Fruit fly (Drosophila melanogaster) whole organism, embryonic: Measurements from ENCODE around the gene Miox.
A peak's percentile ranks its signal among the peaks of the same experiment; 100 is the strongest.

Experiments
- CG10462 ChIP-seq: fragments of 200-800 bp; sonication (Bioruptor generic); optimal IDR thresholded peaks from 2 replicates; lab custom pipeline; 2016; ENCODE audit warnings: missing biosample characterization, missing genetic modification characterization
- CG11247 ChIP-seq: fragments of 200-800 bp; sonication (Bioruptor generic); IDR thresholded peaks from 2 replicates; pipeline ENCODE4 v1.3.6; 2022; ENCODE audit warnings: missing biosample characterization, missing genetic modification characterization
- CG11696 ChIP-seq: fragments of 200-800 bp; sonication (Bioruptor generic); IDR thresholded peaks from 2 replicates; pipeline ENCODE4 v1.3.6; 2022; ENCODE audit warnings: missing biosample characterization, missing genetic modification characterization
- CG12155 ChIP-seq: fragments of 200-800 bp; sonication (Bioruptor generic); optimal IDR thresholded peaks from 3 replicates; lab custom pipeline; 2016; ENCODE audit warnings: missing biosample characterization, missing genetic modification characterization
- CG12219 ChIP-seq: fragments of 200-800 bp; sonication (Bioruptor generic); optimal IDR thresholded peaks from 3 replicates; lab custom pipeline; 2018; ENCODE audit warnings: missing biosample characterization, mild to moderate bottlenecking, missing genetic modification characterization
- CG1233 ChIP-seq: fragments of 200-800 bp; sonication (Bioruptor generic); optimal IDR thresholded peaks from 4 replicates; lab custom pipeline; 2018; ENCODE audit warnings: missing biosample characterization, mild to moderate bottlenecking, missing genetic modification characterization
- CG13424 ChIP-seq: fragments of 200-800 bp; sonication (Bioruptor generic); optimal IDR thresholded peaks from 2 replicates; lab custom pipeline; 2019; ENCODE audit warnings: missing biosample characterization, mild to moderate bottlenecking, missing genetic modification characterization, moderate library complexity
- CG13894 ChIP-seq: fragments of 200-800 bp; sonication (Bioruptor generic); optimal IDR thresholded peaks from 3 replicates; lab custom pipeline; 2018; ENCODE audit warnings: missing biosample characterization, mild to moderate bottlenecking, missing genetic modification characterization, moderate library complexity
- CG15011 ChIP-seq: fragments of 200-800 bp; sonication (Bioruptor generic); optimal IDR thresholded peaks from 3 replicates; lab custom pipeline; 2018; ENCODE audit warnings: missing biosample characterization, mild to moderate bottlenecking, missing genetic modification characterization
- CG1647 ChIP-seq: fragments of 200-800 bp; sonication (Bioruptor generic); optimal IDR thresholded peaks from 3 replicates; lab custom pipeline; 2016; ENCODE audit warnings: missing biosample characterization, missing genetic modification characterization
- CG18262 ChIP-seq: fragments of 200-800 bp; optimal IDR thresholded peaks from 3 replicates; lab custom pipeline; 2019; ENCODE audit warnings: missing biosample characterization, mild to moderate bottlenecking, missing genetic modification characterization, moderate library complexity
- CG18619 ChIP-seq: fragments of 200-800 bp; sonication (Bioruptor generic); optimal IDR thresholded peaks from 3 replicates; lab custom pipeline; 2017; ENCODE audit warnings: missing biosample characterization, mild to moderate bottlenecking, missing genetic modification characterization
- CG2202 ChIP-seq: fragments of 200-800 bp; sonication (Bioruptor generic); optimal IDR thresholded peaks from 2 replicates; lab custom pipeline; 2018; ENCODE audit warnings: missing biosample characterization, mild to moderate bottlenecking, missing genetic modification characterization
- CG31224 ChIP-seq: fragments of 200-800 bp; sonication (Bioruptor generic); IDR thresholded peaks from 2 replicates; pipeline ENCODE4 v1.3.6; 2022; ENCODE audit warnings: missing biosample characterization, missing genetic modification characterization
- CG33557 ChIP-seq: fragments of 200-800 bp; sonication (Bioruptor generic); optimal IDR thresholded peaks from 2 replicates; lab custom pipeline; 2019; ENCODE audit warnings: missing biosample characterization, mild to moderate bottlenecking, missing genetic modification characterization, moderate library complexity
- CG3995 ChIP-seq: fragments of 200-800 bp; sonication (Bioruptor generic); optimal IDR thresholded peaks from 3 replicates; lab custom pipeline; 2016; ENCODE audit warnings: missing biosample characterization, missing genetic modification characterization
- CG6254 ChIP-seq: fragments of 200-800 bp; sonication (Bioruptor generic); optimal IDR thresholded peaks from 3 replicates; lab custom pipeline; 2017; ENCODE audit warnings: mild to moderate bottlenecking, missing biosample characterization, missing genetic modification reagents, missing genetic modification characterization
- CG6272 ChIP-seq: fragments of 200-800 bp; sonication (Bioruptor generic); IDR thresholded peaks from 2 replicates; pipeline ENCODE4 v1.3.6; 2022; ENCODE audit warnings: missing biosample characterization, missing genetic modification characterization
- CG6654 ChIP-seq: fragments of 200-800 bp; sonication (Bioruptor generic); optimal IDR thresholded peaks from 2 replicates; lab custom pipeline; 2017; ENCODE audit warnings: missing biosample characterization, mild to moderate bottlenecking, missing genetic modification characterization
- CG7556 ChIP-seq: fragments of 200-800 bp; sonication (Bioruptor generic); optimal IDR thresholded peaks from 2 replicates; lab custom pipeline; 2017; ENCODE audit warnings: missing biosample characterization, mild to moderate bottlenecking, missing genetic modification characterization
- CG9609 ChIP-seq: fragments of 200-800 bp; sonication (Bioruptor generic); optimal IDR thresholded peaks from 3 replicates; lab custom pipeline; 2016; ENCODE audit warnings: missing biosample characterization, missing genetic modification characterization
- D19A ChIP-seq: fragments of 200-800 bp; optimal IDR thresholded peaks from 3 replicates; lab custom pipeline; 2019; ENCODE audit warnings: missing biosample characterization, mild to moderate bottlenecking, missing genetic modification characterization, moderate library complexity
- Fer3 ChIP-seq: fragments of 200-800 bp; sonication (Bioruptor generic); optimal IDR thresholded peaks from 2 replicates; lab custom pipeline; 2018; ENCODE audit warnings: missing biosample characterization, mild to moderate bottlenecking, missing genetic modification characterization, moderate library complexity
- Hand ChIP-seq: fragments of 200-800 bp; sonication (Bioruptor generic); optimal IDR thresholded peaks from 2 replicates; lab custom pipeline; 2017; ENCODE audit warnings: mild to moderate bottlenecking, missing biosample characterization, missing genetic modification reagents, missing genetic modification characterization
- Hr3 ChIP-seq: fragments of 200-800 bp; sonication (Bioruptor generic); optimal IDR thresholded peaks from 3 replicates; lab custom pipeline; 2016; ENCODE audit warnings: missing biosample characterization, missing genetic modification characterization
- Hr39 ChIP-seq: fragments of >200 bp; optimal IDR thresholded peaks from 2 replicates; lab custom pipeline; 2017
- Hr51 ChIP-seq, 2 experiments: fragments of 200-800 bp; sonication (Bioruptor generic); optimal IDR thresholded peaks; 2 replicates in 1 of 2; 3 replicates in 1 of 2; lab custom pipeline; 2016 to 2018; ENCODE audit warnings: missing biosample characterization in 2 of 2, missing genetic modification characterization in 2 of 2, mild to moderate bottlenecking in 1 of 2, moderate library complexity in 1 of 2
- Meics ChIP-seq: fragments of 200-800 bp; sonication (Bioruptor generic); optimal IDR thresholded peaks from 2 replicates; lab custom pipeline; 2017; ENCODE audit warnings: missing biosample characterization, mild to moderate bottlenecking, missing genetic modification characterization
- Mes4 ChIP-seq: fragments of 200-800 bp; sonication (Bioruptor generic); optimal IDR thresholded peaks from 2 replicates; lab custom pipeline; 2016; ENCODE audit warnings: missing biosample characterization, missing genetic modification characterization
- Nf-YB ChIP-seq: fragments of 200-800 bp; sonication (Bioruptor generic); optimal IDR thresholded peaks from 3 replicates; lab custom pipeline; 2019; ENCODE audit warnings: missing biosample characterization, mild to moderate bottlenecking, missing genetic modification characterization, moderate library complexity
- Nf-YC ChIP-seq: fragments of 200-800 bp; optimal IDR thresholded peaks from 3 replicates; lab custom pipeline; 2019; ENCODE audit warnings: missing biosample characterization, mild to moderate bottlenecking, missing genetic modification characterization, moderate library complexity
- Oli ChIP-seq: fragments of 200-800 bp; sonication (Bioruptor generic); optimal IDR thresholded peaks from 2 replicates; lab custom pipeline; 2018; ENCODE audit warnings: missing biosample characterization, mild to moderate bottlenecking, missing genetic modification characterization, moderate library complexity
- PHDP ChIP-seq: fragments of 200-800 bp; sonication (Bioruptor generic); optimal IDR thresholded peaks from 3 replicates; lab custom pipeline; 2018; ENCODE audit warnings: missing biosample characterization, mild to moderate bottlenecking, missing genetic modification characterization, moderate library complexity
- Pdp1 ChIP-seq, 2 experiments: fragments of 200-800 bp; sonication (Bioruptor generic); optimal IDR thresholded peaks; 3 replicates each; lab custom pipeline; 2016; ENCODE audit warnings: missing biosample characterization in 2 of 2, missing genetic modification characterization in 2 of 2, mild to moderate bottlenecking in 1 of 2, moderate library complexity in 1 of 2
- Ravus ChIP-seq: fragments of 200-800 bp; sonication (Bioruptor generic); IDR thresholded peaks from 2 replicates; pipeline ENCODE4 v1.3.6; 2022; ENCODE audit warnings: missing biosample characterization, missing genetic modification characterization
- Rx ChIP-seq: fragments of 200-800 bp; sonication (Bioruptor generic); IDR thresholded peaks from 2 replicates; pipeline ENCODE4 v1.3.6; 2022; ENCODE audit warnings: missing biosample characterization, missing genetic modification characterization
- Spps ChIP-seq: fragments of 200-800 bp; sonication (Bioruptor generic); optimal IDR thresholded peaks from 2 replicates; lab custom pipeline; 2018; ENCODE audit warnings: missing biosample characterization, mild to moderate bottlenecking, missing genetic modification characterization
- dmrt11E ChIP-seq: fragments of 200-800 bp; sonication (Bioruptor generic); optimal IDR thresholded peaks from 3 replicates; lab custom pipeline; 2018; ENCODE audit warnings: missing biosample characterization, mild to moderate bottlenecking, missing genetic modification characterization, moderate library complexity
- dmrt99B ChIP-seq: fragments of 200-800 bp; sonication (Bioruptor generic); optimal IDR thresholded peaks from 2 replicates; lab custom pipeline; 2018; ENCODE audit warnings: missing biosample characterization, mild to moderate bottlenecking, missing genetic modification characterization, moderate library complexity
- en ChIP-seq: fragments of 200-800 bp; sonication (Bioruptor generic); optimal IDR thresholded peaks from 2 replicates; lab custom pipeline; 2016; ENCODE audit warnings: missing biosample characterization, missing genetic modification characterization
- exex ChIP-seq: fragments of 200-800 bp; sonication (Bioruptor generic); optimal IDR thresholded peaks from 4 replicates; lab custom pipeline; 2018; ENCODE audit warnings: missing biosample characterization, mild to moderate bottlenecking, missing genetic modification characterization, moderate library complexity
- gro ChIP-seq: fragments of 200-800 bp; sonication (Bioruptor generic); optimal IDR thresholded peaks from 2 replicates; lab custom pipeline; 2016; ENCODE audit warnings: missing biosample characterization, missing genetic modification characterization
- ind ChIP-seq: fragments of 200-800 bp; sonication (Bioruptor generic); optimal IDR thresholded peaks from 3 replicates; lab custom pipeline; 2016; ENCODE audit warnings: missing biosample characterization, missing genetic modification characterization
- jumu ChIP-seq: fragments of 200-800 bp; sonication (Bioruptor generic); optimal IDR thresholded peaks from 3 replicates; lab custom pipeline; 2016; ENCODE audit warnings: missing biosample characterization, missing genetic modification characterization
- nerfin-1 ChIP-seq: fragments of 200-800 bp; sonication (Bioruptor generic); optimal IDR thresholded peaks from 3 replicates; lab custom pipeline; 2019; ENCODE audit warnings: missing biosample characterization, mild to moderate bottlenecking, missing genetic modification characterization, moderate library complexity
- p53 ChIP-seq: fragments of 200-800 bp; sonication (Bioruptor generic); optimal IDR thresholded peaks from 2 replicates; lab custom pipeline; 2016; ENCODE audit warnings: missing biosample characterization, missing genetic modification characterization
- pfk ChIP-seq: fragments of 200-800 bp; sonication (Bioruptor generic); optimal IDR thresholded peaks from 2 replicates; lab custom pipeline; 2018; ENCODE audit warnings: missing biosample characterization, mild to moderate bottlenecking, missing genetic modification characterization, moderate library complexity
- sisA ChIP-seq: fragments of 200-800 bp; sonication (Bioruptor generic); IDR thresholded peaks from 2 replicates; pipeline ENCODE4 v1.3.6; 2022; ENCODE audit warnings: missing biosample characterization, missing genetic modification characterization
- stc ChIP-seq: fragments of 200-800 bp; sonication (Bioruptor generic); IDR thresholded peaks from 2 replicates; pipeline ENCODE4 v1.3.6; 2022; ENCODE audit warnings: missing biosample characterization, missing genetic modification characterization
- ttk ChIP-seq: fragments of 200-800 bp; sonication (Bioruptor generic); IDR thresholded peaks from 2 replicates; pipeline ENCODE4 v2.1.2; 2022; ENCODE audit warnings: missing biosample characterization, missing genetic modification characterization

Gene Miox

dm6 chr3L:12139232-12139698, 45.5 kb upstream of the Miox start (continued):
- TF ChIP-seq CG9609 (GFP tag; lab: Kevin White, UChicago) (peak; percentile 27), pfk (GFP tag; lab: Kevin White, UChicago) (no peak), Ravus (GFP tag; lab: Robert Waterston, UW) (no peak), Meics (peak; percentile 52), Hr3 (GFP tag; lab: Kevin White, UChicago) (peak; percentile 16), en (GFP tag; lab: Kevin White, UChicago) (peak; percentile 27), Nf-YC (tag; lab: Kevin White, UChicago) (peak; percentile 31), CG6272 (0 out of 2 replicates have a peak, but pooled peaks have one; percentile 36), exex (peak; percentile 25), Hr51 (GFP tag; optimal IDR thresholded peaks at IDR 0.05; lab: Kevin White, UChicago) (peak in 1 of 2 experiments; percentile 60), CG13424 (peak; percentile 62), dmrt99B (peak; percentile 62), CG33557 (GFP tag; lab: Kevin White, UChicago) (peak; percentile 2), CG13894 (tag; lab: Kevin White, UChicago) (no peak), CG18619 (GFP tag; lab: Kevin White, UChicago) (peak; percentile 46), D19A (tag; lab: Kevin White, UChicago) (peak; percentile 17), CG3995 (GFP tag; lab: Kevin White, UChicago) (peak; percentile 22), CG2202 (tag; lab: Kevin White, UChicago) (peak; percentile 3), Hr39 (lab: Kevin White, UChicago) (no peak), CG12219 (peak; percentile 32), CG1233 (GFP tag; lab: Kevin White, UChicago) (peak; percentile 9), CG12155 (GFP tag; lab: Kevin White, UChicago) (peak; percentile 7), sisA (GFP tag; lab: Robert Waterston, UW) (peak; percentile 46; the same call in 1 of the 2 replicates), CG7556 (GFP tag; lab: Kevin White, UChicago) (peak; percentile 43), nerfin-1 (tag; lab: Kevin White, UChicago) (peak; percentile 38), Spps (tag; lab: Kevin White, UChicago) (no peak), stc (GFP tag; lab: Robert Waterston, UW) (peak; percentile 14; the same call in 1 of the 2 replicates), Rx (GFP tag; lab: Robert Waterston, UW) (no peak), CG11696 (GFP tag; lab: Robert Waterston, UW) (no peak), dmrt11E (tag; lab: Kevin White, UChicago) (no peak), Oli (tag; lab: Kevin White, UChicago) (peak; percentile 57), Hand (GFP tag; lab: Kevin White, UChicago) (peak; percentile 29), CG6654 (GFP tag; lab: Kevin White, UChicago) (no peak), CG31224 (0 out of 2 replicates have a peak, but pooled peaks have one; percentile 16), Mes4 (peak; percentile 19), Nf-YB (GFP tag; lab: Kevin White, UChicago) (no peak), ind (peak; percentile 60), p53 (GFP tag; lab: Kevin White, UChicago) (no peak), gro (GFP tag; lab: Kevin White, UChicago) (peak; percentile 56), CG11247 (GFP tag; lab: Robert Waterston, UW) (peak; percentile 44; the same call in 1 of the 2 replicates), CG6254 (GFP tag; lab: Kevin White, UChicago) (no peak), CG18262 (peak; percentile 44), PHDP (tag; lab: Kevin White, UChicago) (peak; percentile 55), CG15011 (no peak), CG10462 (GFP tag; lab: Kevin White, UChicago) (peak; percentile 13), Pdp1 (GFP tag; optimal IDR thresholded peaks at IDR 0.05; lab: Kevin White, UChicago) (peak; percentile 38 to 40), CG1647 (GFP tag; lab: Kevin White, UChicago) (peak; percentile 7), Fer3 (tag; lab: Kevin White, UChicago) (peak; percentile 50), ttk (GFP tag; lab: Robert Waterston, UW) (0 out of 2 replicates have a peak, but pooled peaks have one; percentile 44), jumu (GFP tag; lab: Kevin White, UChicago) (peak; percentile 31)
